Fruit fly (Drosophila melanogaster) whole organism, adult: ENCODE data around the gene Gss2.

Experiments used
- CG12768 ChIP-seq: fragments of 200-800 bp; sonication (Bioruptor generic); optimal IDR thresholded peaks from 2 replicates; lab custom pipeline; 2017; ENCODE audit warnings: missing biosample characterization, missing genetic modification characterization, mild to moderate bottlenecking, moderate library complexity, missing genetic modification reagents
- CG14711 ChIP-seq: fragments of 200-800 bp; sonication (Bioruptor generic); optimal IDR thresholded peaks from 2 replicates; lab custom pipeline; 2018; ENCODE audit warnings: missing biosample characterization, mild to moderate bottlenecking, missing genetic modification characterization, moderate library complexity
- CG1620 ChIP-seq: fragments of 200-800 bp; sonication (Bioruptor generic); optimal IDR thresholded peaks from 2 replicates; lab custom pipeline; 2016; ENCODE audit warnings: missing biosample characterization, missing genetic modification characterization
- CG33017 ChIP-seq: fragments of 200-800 bp; sonication (Bioruptor generic); optimal IDR thresholded peaks from 2 replicates; lab custom pipeline; 2018; ENCODE audit warnings: missing biosample characterization, mild to moderate bottlenecking, missing genetic modification characterization, moderate library complexity
- CG5204 ChIP-seq: fragments of 200-800 bp; sonication (Bioruptor generic); optimal IDR thresholded peaks from 2 replicates; lab custom pipeline; 2016; ENCODE audit warnings: missing biosample characterization, missing genetic modification characterization
- CG7045 ChIP-seq: fragments of 200-800 bp; sonication (Bioruptor generic); optimal IDR thresholded peaks from 2 replicates; lab custom pipeline; 2017; ENCODE audit warnings: missing biosample characterization, mild to moderate bottlenecking, missing genetic modification characterization
- Crg-1 ChIP-seq: fragments of 200-800 bp; sonication (Bioruptor generic); optimal IDR thresholded peaks from 2 replicates; lab custom pipeline; 2016; ENCODE audit warnings: missing biosample characterization, missing genetic modification characterization
- bab1 ChIP-seq: fragments of 200-800 bp; sonication (Bioruptor generic); optimal IDR thresholded peaks from 3 replicates; lab custom pipeline; 2019; ENCODE audit warnings: missing biosample characterization, mild to moderate bottlenecking, missing genetic modification characterization, moderate library complexity
- cic ChIP-seq: fragments of 200-800 bp; sonication (Bioruptor generic); optimal IDR thresholded peaks from 2 replicates; lab custom pipeline; 2017; ENCODE audit warnings: missing biosample characterization, mild to moderate bottlenecking, missing genetic modification characterization, moderate library complexity
- cnc ChIP-seq, 2 experiments: fragments of >200 bp; optimal IDR thresholded peaks; 2 replicates each; lab custom pipeline; 2017
- kay ChIP-seq: fragments of 200-800 bp; sonication (Bioruptor generic); peaks from one replicate; lab custom pipeline; 2016; ENCODE audit warnings: missing biosample characterization, missing genetic modification characterization, borderline replicate concordance
- ovo ChIP-seq: fragments of 200-800 bp; sonication (Bioruptor generic); optimal IDR thresholded peaks from 2 replicates; lab custom pipeline; 2016; ENCODE audit warnings: missing biosample characterization, missing genetic modification characterization
- pad ChIP-seq: fragments of 200-800 bp; sonication (Bioruptor generic); optimal IDR thresholded peaks from 3 replicates; lab custom pipeline; 2017; ENCODE audit warnings: missing biosample characterization, missing genetic modification characterization, mild to moderate bottlenecking, moderate library complexity, missing genetic modification reagents
- tj ChIP-seq: fragments of 200-800 bp; sonication (Bioruptor generic); optimal IDR thresholded peaks from 3 replicates; lab custom pipeline; 2017; ENCODE audit warnings: missing biosample characterization, mild to moderate bottlenecking, missing genetic modification characterization, moderate library complexity

dm6 chrX:17880269-17880889 is 19.1 kb upstream of the Gss2 start:
- TF ChIP-seq Crg-1 (GFP tag; lab: Kevin White, UChicago) (peak; percentile 94), cnc (optimal IDR thresholded peaks at IDR 0.05; lab: Kevin White, UChicago) (no peak), CG33017 (tag; lab: Kevin White, UChicago) (peak; percentile 94), CG7045 (GFP tag; lab: Kevin White, UChicago) (peak; percentile 90), CG14711 (peak; percentile 91), bab1 (GFP tag; lab: Kevin White, UChicago) (peak; percentile 87), pad (GFP tag; lab: Kevin White, UChicago) (peak; percentile 84), CG1620 (GFP tag; lab: Kevin White, UChicago) (peak; percentile 89), CG12768 (GFP tag; lab: Kevin White, UChicago) (peak; percentile 90), kay (GFP tag; lab: Kevin White, UChicago) (peak; percentile 85), CG5204 (peak; percentile 90), ovo (GFP tag; lab: Kevin White, UChicago) (peak; percentile 44), tj (GFP tag; lab: Kevin White, UChicago) (peak; percentile 84), cic (peak; percentile 57)
